Fruit fly (Drosophila melanogaster) Kc167 (cell line): ENCODE data around the gene Ag5r.

Experiments
- Myc ChIP-seq: fragments of >200 bp; optimal IDR thresholded peaks from 2 replicates; lab custom pipeline; 2017; ENCODE audit warnings: missing external identifiers
- Sin3A ChIP-seq: fragments of >200 bp; optimal IDR thresholded peaks from 2 replicates; lab custom pipeline; 2018; ENCODE audit warnings: missing external identifiers
- h ChIP-seq: fragments of >200 bp; optimal IDR thresholded peaks from 3 replicates; lab custom pipeline; 2018; ENCODE audit warnings: missing external identifiers
- insv ChIP-seq: fragments of >200 bp; optimal IDR thresholded peaks from 3 replicates; lab custom pipeline; 2018; ENCODE audit warnings: missing external identifiers
- psq ChIP-seq: fragments of >200 bp; optimal IDR thresholded peaks from 2 replicates; lab custom pipeline; 2017; ENCODE audit warnings: missing external identifiers
- ttk ChIP-seq: sonication (Bioruptor generic); optimal IDR thresholded peaks from 2 replicates; lab custom pipeline; 2017; ENCODE audit warnings: missing external identifiers

Ag5r gene

DNA sequence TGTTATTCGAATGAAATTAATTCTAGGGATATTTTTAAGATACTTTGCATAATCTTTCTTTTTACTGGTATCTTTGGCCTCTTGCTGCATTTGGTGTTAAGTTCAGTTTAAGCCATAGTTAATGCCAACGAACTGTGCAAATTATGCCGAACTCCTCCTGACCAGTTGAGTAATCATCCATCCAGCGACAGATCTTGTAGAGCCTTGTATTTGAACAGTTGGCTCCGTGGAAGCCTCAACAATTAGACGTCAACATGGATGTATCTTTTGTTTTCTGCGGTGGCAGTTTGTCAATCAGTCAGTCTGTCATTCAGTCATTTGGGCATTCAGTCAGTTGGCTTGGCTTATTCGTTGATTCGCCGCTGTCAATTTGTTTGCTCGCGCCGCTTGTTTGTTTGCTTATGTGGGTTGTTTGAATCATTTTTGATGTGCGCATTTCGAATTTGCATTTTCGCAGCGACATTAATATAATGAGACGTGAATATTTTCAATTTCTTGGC, 16.3 kb upstream of the Ag5r start:
- no peak for TF ChIP-seq h
- no peak for TF ChIP-seq insv (lab: Kevin White, UChicago)
- TF ChIP-seq psq (lab: Kevin White, UChicago): no peak
- no peak for TF ChIP-seq Sin3A (lab: Kevin White, UChicago)
- TF ChIP-seq Myc (lab: Kevin White, UChicago): no peak
- TF ChIP-seq ttk (lab: Kevin White, UChicago): no peak

DNA sequence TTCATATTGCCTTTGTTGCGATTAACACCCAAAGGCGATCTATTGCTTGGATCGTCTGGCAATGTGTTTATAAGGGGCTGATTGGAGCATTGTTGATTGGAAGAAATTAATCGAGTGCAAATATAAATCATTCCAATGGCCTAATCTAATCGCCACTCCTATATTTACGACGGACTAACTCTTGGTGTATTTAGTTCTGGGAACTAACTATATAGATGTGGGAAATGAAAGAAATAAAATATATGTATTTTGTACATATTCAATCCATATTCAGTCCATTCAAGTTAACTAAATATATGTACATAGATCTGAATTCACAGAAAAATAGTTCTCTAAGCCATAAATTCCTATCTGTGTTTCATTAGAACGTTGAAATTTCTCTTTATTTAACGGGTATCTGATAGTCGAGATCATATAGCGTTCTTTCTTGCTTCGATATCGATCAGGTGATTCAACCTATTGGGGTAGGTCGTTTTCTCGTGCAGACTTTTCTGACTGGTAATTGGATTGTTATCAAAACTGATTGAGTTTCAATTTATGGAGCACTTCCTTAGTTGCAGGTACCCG, 2.3 kb downstream of the Ag5r start, which contains the start of gene Ag5r2:
Ag5r2 (minus strand) TSS at position 51 of the 567 bp plus-strand sequence.
- TF ChIP-seq psq (lab: Kevin White, UChicago): no peak
- TF ChIP-seq ttk (lab: Kevin White, UChicago): no peak
- no peak for TF ChIP-seq Sin3A (lab: Kevin White, UChicago)
- TF ChIP-seq insv (lab: Kevin White, UChicago): no peak
- TF ChIP-seq Myc (lab: Kevin White, UChicago): no peak
- no peak for TF ChIP-seq h

DNA sequence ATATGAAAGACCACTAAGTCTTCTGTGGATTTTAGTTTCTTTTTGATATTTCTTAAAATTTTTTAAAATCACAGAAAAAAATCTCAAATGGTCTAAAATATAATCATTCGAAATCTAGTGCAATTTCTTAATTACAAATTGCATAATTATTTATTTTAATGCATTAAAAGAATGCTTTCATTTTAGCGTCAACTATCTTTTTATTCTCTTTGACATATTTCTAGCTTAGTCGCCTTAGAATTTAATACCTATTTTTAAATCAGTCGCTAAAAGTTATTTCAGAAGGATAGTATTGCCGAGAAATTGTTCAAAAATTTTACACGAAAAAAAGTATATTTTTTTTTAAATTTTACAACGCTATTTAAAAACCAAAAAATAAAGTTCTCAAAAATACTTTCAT, 9.9 kb downstream of the Ag5r start, which contains the start of gene CG5347:
CG5347 (plus strand) TSS at position 301 of the 400 bp plus-strand sequence.
- no peak for TF ChIP-seq ttk (lab: Kevin White, UChicago)
- TF ChIP-seq insv (lab: Kevin White, UChicago): no peak
- no peak for TF ChIP-seq Sin3A (lab: Kevin White, UChicago)
- TF ChIP-seq h: no peak
- no peak for TF ChIP-seq psq (lab: Kevin White, UChicago)

DNA sequence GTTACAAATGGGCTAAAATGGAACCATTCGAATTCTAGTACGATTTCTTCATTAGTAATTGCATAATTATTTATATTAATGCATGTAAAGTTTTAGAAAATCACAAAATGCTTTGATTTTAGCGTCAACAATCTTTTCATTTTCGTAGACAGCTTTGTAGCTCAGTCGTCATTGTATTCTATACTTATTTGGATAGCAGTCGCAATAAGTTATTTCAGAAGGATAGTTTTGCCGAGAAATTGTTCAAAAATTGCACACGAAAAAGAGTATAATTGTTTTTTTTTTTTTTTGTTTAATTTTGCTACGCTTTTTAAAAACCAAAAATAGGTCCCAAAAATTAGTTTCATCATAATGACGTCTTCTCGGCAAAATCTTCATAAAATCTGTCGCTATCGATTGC, 11.3 kb downstream of the Ag5r start, which contains the start of gene CG5334:
CG5334 (plus strand) TSS at position 301 of the 400 bp plus-strand sequence.
- TF ChIP-seq Myc (lab: Kevin White, UChicago) (no peak), Sin3A (lab: Kevin White, UChicago) (no peak), insv (lab: Kevin White, UChicago) (no peak), psq (lab: Kevin White, UChicago) (no peak), ttk (lab: Kevin White, UChicago) (no peak), h (no peak)

DNA sequence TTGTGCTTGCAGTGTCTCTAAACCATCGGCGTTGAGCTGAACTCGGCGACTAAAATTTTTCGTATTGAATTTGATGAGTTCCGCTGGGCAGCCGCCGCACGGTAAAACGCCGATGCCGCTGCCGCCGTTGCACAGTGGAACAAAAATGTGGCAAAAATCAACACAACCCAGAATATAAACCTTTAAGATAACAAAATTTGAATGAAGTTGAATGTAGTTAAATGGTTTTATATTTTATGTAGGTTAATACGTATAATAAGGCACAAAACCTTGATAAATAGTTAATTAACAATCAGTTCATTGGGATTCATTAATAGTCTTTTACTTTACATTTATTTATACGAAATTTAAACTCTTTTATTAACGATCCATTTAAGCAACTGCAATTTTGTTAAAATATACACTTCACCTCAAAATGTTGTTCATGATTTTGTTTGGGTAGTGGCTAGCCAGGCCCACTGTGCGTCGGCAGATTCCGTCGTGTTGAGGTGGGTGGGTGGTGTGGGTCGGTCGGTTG, 20.6 kb downstream of the Ag5r start, which contains the start of gene CG15890:
CG15890 (minus strand) TSS at position 51 of the 517 bp plus-strand sequence.
- TF ChIP-seq insv (lab: Kevin White, UChicago): no peak
- TF ChIP-seq ttk (lab: Kevin White, UChicago): no peak

DNA sequence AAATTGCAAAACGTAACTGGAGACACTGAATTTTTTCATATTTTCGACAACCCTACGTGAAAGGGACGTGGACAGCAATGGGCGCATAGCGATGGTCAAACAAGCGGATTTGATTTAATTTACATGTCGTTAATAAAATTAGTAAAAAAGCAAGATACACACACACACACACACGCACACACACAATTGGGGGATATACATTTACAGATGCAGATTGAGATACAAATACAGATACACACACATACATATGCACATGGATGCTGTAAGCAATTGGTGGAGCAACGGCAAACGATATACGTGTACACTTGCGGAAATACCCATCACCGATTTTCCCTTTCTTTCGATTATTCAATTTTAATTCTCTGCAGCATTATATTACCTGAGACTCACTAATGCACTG, 21.3 kb downstream of the Ag5r start:
- TF ChIP-seq ttk (lab: Kevin White, UChicago): no peak
- TF ChIP-seq insv (lab: Kevin White, UChicago): no peak
- TF ChIP-seq h: no peak
- TF ChIP-seq psq (lab: Kevin White, UChicago): no peak

DNA sequence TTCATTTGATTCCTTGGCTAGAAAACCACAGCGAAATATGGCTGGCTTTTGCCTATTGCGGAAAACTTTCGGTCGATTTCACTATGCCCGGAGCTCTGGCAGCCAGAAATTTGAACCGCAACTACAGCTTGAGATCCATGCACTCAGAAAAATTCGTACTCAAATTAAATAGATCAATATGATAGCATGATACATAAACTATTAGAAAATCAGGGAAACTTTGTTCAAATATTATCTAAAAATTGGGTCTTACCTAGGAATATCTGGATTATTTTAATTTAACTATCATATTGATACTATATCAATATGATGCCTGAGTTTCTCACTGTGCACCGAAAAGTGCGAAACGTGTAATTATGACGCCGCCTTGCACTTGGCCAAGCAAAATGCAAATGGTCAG, 35.2 kb downstream of the Ag5r start:
- TF ChIP-seq insv (lab: Kevin White, UChicago) (no peak), psq (lab: Kevin White, UChicago) (no peak), h (no peak)

DNA sequence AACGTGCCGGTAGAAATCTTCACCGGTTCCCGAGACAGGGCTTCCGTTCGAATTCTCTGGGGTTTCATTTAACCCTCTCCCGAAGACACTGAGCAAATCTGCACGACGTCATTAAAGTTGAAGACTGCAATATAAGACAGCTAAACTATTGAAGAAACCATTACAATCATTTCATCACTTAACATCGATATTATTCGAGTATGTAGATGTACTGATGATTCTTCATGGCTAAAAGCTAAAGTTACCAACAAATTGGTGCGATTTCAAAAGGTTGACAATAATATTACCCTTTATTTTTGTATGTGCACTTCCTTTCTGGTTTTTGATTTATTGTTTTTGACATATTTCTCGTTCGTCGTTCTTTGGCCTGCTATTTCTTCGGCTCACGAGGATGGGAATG, 35.9 kb downstream of the Ag5r start:
- TF ChIP-seq insv (lab: Kevin White, UChicago): no peak
- no peak for TF ChIP-seq ttk (lab: Kevin White, UChicago)
- TF ChIP-seq Myc (lab: Kevin White, UChicago): no peak
- TF ChIP-seq Sin3A (lab: Kevin White, UChicago): no peak
- TF ChIP-seq h: no peak
- no peak for TF ChIP-seq psq (lab: Kevin White, UChicago)

DNA sequence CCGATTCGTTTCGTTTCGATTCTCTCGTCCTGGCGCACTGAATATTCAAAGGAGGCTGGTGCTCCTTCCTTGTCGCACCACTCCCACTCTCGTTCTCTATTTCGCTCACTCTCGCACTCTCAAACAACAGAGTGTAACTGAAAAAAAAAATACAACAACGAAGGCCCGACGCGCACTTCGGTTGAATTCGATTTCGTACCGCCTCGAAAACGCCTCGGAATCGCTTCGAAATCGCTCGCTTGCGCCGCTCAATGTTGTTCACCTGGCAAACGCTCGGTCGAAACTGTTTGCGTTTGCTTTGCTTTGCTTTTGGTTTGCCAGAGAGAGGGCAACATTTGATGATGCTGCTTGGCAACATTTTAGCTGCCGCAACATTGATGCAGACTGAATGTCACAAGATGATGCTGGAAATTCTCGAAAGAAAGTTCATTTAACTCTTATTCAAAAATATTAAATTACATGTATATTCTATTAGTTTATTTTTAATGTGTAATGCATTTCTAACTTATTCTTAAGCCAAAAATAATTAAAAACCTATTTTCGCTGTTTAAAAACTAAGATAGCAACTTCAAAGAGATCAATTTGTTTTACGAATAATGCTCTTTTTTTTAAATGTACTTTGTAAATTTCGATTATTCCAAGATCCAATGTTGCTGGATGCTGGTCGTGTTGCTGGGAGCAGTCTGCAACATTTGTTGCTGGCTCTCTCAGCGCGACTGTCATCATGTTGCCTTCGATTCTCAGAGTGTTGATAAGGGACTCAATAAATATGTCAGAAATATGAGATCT, 37.1 kb downstream of the Ag5r start, which contains the start of gene NetB:
NetB (minus strand) TSS at position 291 of the 789 bp plus-strand sequence.
- no peak for TF ChIP-seq Sin3A (lab: Kevin White, UChicago)
- no peak for TF ChIP-seq psq (lab: Kevin White, UChicago)
- TF ChIP-seq Myc (lab: Kevin White, UChicago): no peak
- TF ChIP-seq insv (lab: Kevin White, UChicago): no peak
- no peak for TF ChIP-seq h
- TF ChIP-seq ttk (lab: Kevin White, UChicago): no peak

DNA sequence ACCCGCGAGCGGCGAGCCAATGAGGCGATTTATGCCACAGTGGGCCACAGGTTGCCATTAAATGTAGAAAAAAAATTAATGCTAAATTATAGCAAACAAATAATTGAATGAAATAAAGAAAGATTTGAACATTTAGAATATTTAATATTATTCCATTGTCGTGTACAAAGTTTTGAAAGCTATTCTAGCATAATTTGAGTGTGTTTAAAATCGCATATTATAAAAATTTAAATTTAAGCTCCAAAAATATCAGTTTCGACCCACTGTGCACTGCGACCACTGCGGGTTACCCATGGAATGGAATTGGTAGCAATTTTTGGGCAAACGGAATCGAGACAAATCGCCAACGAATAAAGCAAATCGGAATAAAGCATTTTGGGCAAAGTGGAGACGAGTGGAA, 42.5 kb downstream of the Ag5r start:
- no peak for TF ChIP-seq Myc (lab: Kevin White, UChicago)
- TF ChIP-seq psq (lab: Kevin White, UChicago): no peak
- TF ChIP-seq Sin3A (lab: Kevin White, UChicago): no peak
- no peak for TF ChIP-seq insv (lab: Kevin White, UChicago)
- TF ChIP-seq h: no peak
- no peak for TF ChIP-seq ttk (lab: Kevin White, UChicago)

DNA sequence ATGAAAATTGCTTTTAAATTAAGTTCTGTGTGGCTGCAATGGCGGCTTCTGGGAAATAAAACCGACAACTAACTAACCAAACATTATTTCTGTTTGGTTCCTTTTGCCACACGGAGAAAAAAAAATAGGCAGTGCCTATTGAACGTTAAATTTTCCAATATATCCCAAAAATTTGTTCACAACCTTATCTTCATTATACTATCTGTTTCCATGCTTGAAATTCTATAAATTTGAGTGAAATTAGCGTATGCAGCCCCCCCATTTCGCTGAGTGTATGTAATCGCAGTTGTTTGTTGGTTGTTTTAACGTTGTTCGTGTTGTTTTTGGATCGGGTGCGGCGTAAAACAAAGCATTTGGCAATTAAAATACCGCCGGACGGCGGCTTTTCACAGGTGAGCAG, 47.9 kb downstream of the Ag5r start:
- no peak for TF ChIP-seq Sin3A (lab: Kevin White, UChicago)
- no peak for TF ChIP-seq ttk (lab: Kevin White, UChicago)
- TF ChIP-seq insv (lab: Kevin White, UChicago): no peak
- no peak for TF ChIP-seq Myc (lab: Kevin White, UChicago)
- no peak for TF ChIP-seq psq (lab: Kevin White, UChicago)
- TF ChIP-seq h: no peak
